Fruit fly (Drosophila melanogaster) whole organism, wandering third instar larva: ENCODE measurements around the gene Pi3K68D.

ENCODE experiments used
- OdsH ChIP-seq: fragments of 200-800 bp; sonication (Bioruptor generic); optimal IDR thresholded peaks from 2 replicates; lab custom pipeline; 2016; ENCODE audit warnings: missing biosample characterization, mild to moderate bottlenecking, missing genetic modification characterization
- ey ChIP-seq: fragments of 200-800 bp; sonication (Bioruptor generic); optimal IDR thresholded peaks from 2 replicates; lab custom pipeline; 2016; ENCODE audit warnings: missing biosample characterization, missing genetic modification characterization
- h ChIP-seq: fragments of 200-800 bp; sonication (Bioruptor generic); optimal IDR thresholded peaks from 3 replicates; lab custom pipeline; 2016; ENCODE audit warnings: missing biosample characterization, mild to moderate bottlenecking, missing genetic modification characterization
- sv ChIP-seq: fragments of 200-800 bp; sonication (Bioruptor generic); optimal IDR thresholded peaks from 3 replicates; lab custom pipeline; 2016; ENCODE audit warnings: missing biosample characterization, missing genetic modification characterization

DNA sequence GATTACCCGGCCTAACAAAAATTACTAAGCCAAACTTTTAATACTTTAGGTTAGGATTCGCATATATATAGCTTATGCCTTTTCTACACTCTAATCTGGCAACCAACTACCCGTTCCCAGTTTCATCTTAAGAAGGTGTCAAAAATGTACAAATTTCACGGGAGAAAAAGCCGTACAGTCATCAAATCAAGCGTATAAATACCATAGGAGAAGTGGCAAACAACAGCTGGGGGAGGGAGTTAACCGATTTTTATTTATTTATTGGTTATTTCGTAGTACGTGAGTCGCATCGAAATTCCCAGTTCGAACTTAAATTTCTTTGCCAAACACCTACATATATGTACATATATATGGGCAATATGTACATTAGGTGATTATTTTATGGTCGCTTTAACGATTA lies 38.9 kb upstream of the Pi3K68D start, which contains the start of gene CG7264:
- TF ChIP-seq h (GFP tag; lab: Kevin White, UChicago): no peak
- TF ChIP-seq sv (GFP tag; lab: Kevin White, UChicago): no peak
- TF ChIP-seq ey (GFP tag; lab: Kevin White, UChicago): no peak
- no peak for TF ChIP-seq OdsH
